Worm (Caenorhabditis elegans) whole organism, L4 larva: ENCODE data around the gene tmem-17.
A peak's percentile ranks its signal among the peaks of the same experiment; 100 is the strongest.

Experiments used
- F26F4.8 ChIP-seq: fragments of 200-800 bp; sonication (Bioruptor generic); conservative IDR thresholded peaks from 2 replicates; pipeline ENCODE4 v1.3.6; 2022; ENCODE audit warnings: missing genetic modification characterization, missing compliant biosample characterization
- R02D3.7 ChIP-seq: fragments of 150-350 bp; sonication (generic microtip); optimal IDR thresholded peaks from 3 replicates; lab custom pipeline; 2014; ENCODE audit warnings: missing biosample characterization, missing genetic modification characterization
- dve-1 ChIP-seq: sonication (generic microtip); optimal IDR thresholded peaks from 2 replicates; lab custom pipeline; 2017; ENCODE audit warnings: antibody characterized with exemption, mild to moderate bottlenecking, missing genetic modification characterization, missing compliant biosample characterization; ENCODE audit not compliant: insufficient read depth
- egl-27 ChIP-seq: sonication (generic microtip); optimal IDR thresholded peaks from 3 replicates; lab custom pipeline; 2017; ENCODE audit warnings: missing biosample characterization, missing genetic modification reagents, missing genetic modification characterization
- lsy-2 ChIP-seq, 2 experiments: fragments of 150-350 bp in 1 of 2; sonication (generic microtip) in 1 of 2; optimal IDR thresholded peaks; 2 replicates each; lab custom pipeline; 2014 to 2017; ENCODE audit warnings: missing biosample characterization in 2 of 2, missing genetic modification characterization in 2 of 2
- mxl-2 ChIP-seq: fragments of 200-800 bp; sonication (Bioruptor generic); conservative IDR thresholded peaks from 2 replicates; pipeline ENCODE4 v1.3.6; 2022; ENCODE audit warnings: missing genetic modification reagents, missing genetic modification characterization, missing compliant biosample characterization
- nhr-10 ChIP-seq: fragments of 150-350 bp; optimal IDR thresholded peaks from 2 replicates; lab custom pipeline; 2014; ENCODE audit warnings: missing biosample characterization, missing genetic modification characterization
- nhr-25 ChIP-seq: sonication (generic microtip); optimal IDR thresholded peaks from 2 replicates; lab custom pipeline; 2017; ENCODE audit warnings: missing genetic modification characterization, mild to moderate bottlenecking, missing compliant biosample characterization, antibody characterized with exemption, moderate library complexity, borderline replicate concordance; ENCODE audit not compliant: insufficient read depth
- zip-2 ChIP-seq: fragments of 150-350 bp; optimal IDR thresholded peaks from 2 replicates; lab custom pipeline; 2014; ENCODE audit warnings: missing biosample characterization, missing genetic modification characterization

ce11 chrIII:7116615-7117252, 46.7 kb downstream of the tmem-17 start:
- TF ChIP-seq F26F4.8 (GFP tag; lab: Robert Waterston, UW) (no peak), zip-2 (no peak), egl-27 (tag; lab: Kevin White, UChicago) (no peak), mxl-2 (GFP tag; lab: Robert Waterston, UW) (no peak), lsy-2 (tag; optimal IDR thresholded peaks at IDR 0.05; lab: Kevin White, UChicago) (peak; percentile 50 to 80), nhr-25 (tag; lab: Kevin White, UChicago) (no peak), nhr-10 (peak; percentile 88), R02D3.7 (tag; lab: Kevin White, UChicago) (no peak), dve-1 (tag; lab: Kevin White, UChicago) (peak; percentile 90)
